Worm (Caenorhabditis elegans) whole organism, L4 larva: ENCODE results near the gene srw-13.

Source experiments
- D1046.2 ChIP-seq: fragments of 200-800 bp; sonication (Bioruptor generic); IDR thresholded peaks from 2 replicates; pipeline ENCODE4 v1.3.6; 2022; ENCODE audit warnings: missing genetic modification characterization, missing compliant biosample characterization
- F10B5.3 ChIP-seq: sonication (generic microtip); optimal IDR thresholded peaks from 2 replicates; lab custom pipeline; 2016; ENCODE audit warnings: mild to moderate bottlenecking, missing genetic modification characterization, missing compliant biosample characterization
- T26A8.4 ChIP-seq: fragments of 200-800 bp; sonication (Bioruptor generic); IDR thresholded peaks from 2 replicates; pipeline ENCODE4 v1.3.6; 2022; ENCODE audit warnings: missing genetic modification characterization, missing compliant biosample characterization
- ZK337.2 ChIP-seq: fragments of 200-800 bp; sonication (Bioruptor generic); IDR thresholded peaks from 2 replicates; pipeline ENCODE4 v1.3.6; 2022; ENCODE audit warnings: missing genetic modification reagents, missing genetic modification characterization, missing compliant biosample characterization
- arid-1 ChIP-seq: fragments of 200-800 bp; sonication (Bioruptor generic); conservative IDR thresholded peaks from 2 replicates; pipeline ENCODE4 v1.3.6; 2022; ENCODE audit warnings: missing genetic modification reagents, missing genetic modification characterization, missing compliant biosample characterization
- attf-4 ChIP-seq: sonication (generic microtip); optimal IDR thresholded peaks from 3 replicates; lab custom pipeline; 2017; ENCODE audit warnings: missing biosample characterization, missing genetic modification characterization
- ceh-28 ChIP-seq: fragments of 150-350 bp; optimal IDR thresholded peaks from 2 replicates; lab custom pipeline; 2014; ENCODE audit warnings: missing biosample characterization, missing genetic modification reagents, missing genetic modification characterization
- ceh-32 ChIP-seq: sonication (generic microtip); optimal IDR thresholded peaks from 2 replicates; lab custom pipeline; 2016; ENCODE audit warnings: mild to moderate bottlenecking, missing genetic modification characterization, missing compliant biosample characterization; ENCODE audit not compliant: poor library complexity
- ces-1 ChIP-seq: fragments of 150-350 bp; sonication (generic microtip); optimal IDR thresholded peaks from 4 replicates; lab custom pipeline; 2014; ENCODE audit warnings: missing biosample characterization, missing genetic modification reagents, missing genetic modification characterization
- daf-16 ChIP-seq, 3 experiments: sonication (generic microtip); optimal IDR thresholded peaks; 2 replicates each; lab custom pipeline; 2016 to 2017; ENCODE audit warnings: missing genetic modification characterization in 3 of 3, missing genetic modification reagents in 3 of 3, mild to moderate bottlenecking in 2 of 3, missing compliant biosample characterization in 2 of 3, missing biosample characterization in 1 of 3, moderate library complexity in 1 of 3
- daf-19 ChIP-seq: fragments of 200-800 bp; sonication (Bioruptor generic); conservative IDR thresholded peaks from 2 replicates; pipeline ENCODE4 v1.3.6; 2022; ENCODE audit warnings: missing genetic modification characterization, missing compliant biosample characterization
- dpl-1 ChIP-seq: fragments of 150-350 bp; optimal IDR thresholded peaks from 2 replicates; lab custom pipeline; 2014; ENCODE audit warnings: missing biosample characterization, missing genetic modification reagents, missing genetic modification characterization
- duxl-1 ChIP-seq: sonication (generic microtip); optimal IDR thresholded peaks from 2 replicates; lab custom pipeline; 2016; ENCODE audit warnings: mild to moderate bottlenecking, missing genetic modification characterization, moderate library complexity, missing compliant biosample characterization; ENCODE audit not compliant: poor library complexity
- fkh-10 ChIP-seq: fragments of 150-350 bp; optimal IDR thresholded peaks from 2 replicates; lab custom pipeline; 2014; ENCODE audit warnings: missing biosample characterization, missing genetic modification reagents, missing genetic modification characterization
- hlh-11 ChIP-seq: fragments of 200-800 bp; sonication (Bioruptor generic); optimal IDR thresholded peaks from 2 replicates; lab custom pipeline; 2018; ENCODE audit warnings: mild to moderate bottlenecking, missing genetic modification characterization, missing compliant biosample characterization
- hlh-30 ChIP-seq: sonication (generic microtip); optimal IDR thresholded peaks from 2 replicates; lab custom pipeline; 2017; ENCODE audit warnings: antibody characterized with exemption, mild to moderate bottlenecking, missing genetic modification characterization, missing compliant biosample characterization; ENCODE audit not compliant: insufficient read depth
- lim-7 ChIP-seq: fragments of 200-800 bp; sonication (Bioruptor generic); IDR thresholded peaks from 2 replicates; pipeline ENCODE4 v1.3.6; 2022; ENCODE audit warnings: missing genetic modification characterization, missing compliant biosample characterization
- lin-13 ChIP-seq: fragments of 150-350 bp; optimal IDR thresholded peaks from 2 replicates; lab custom pipeline; 2014; ENCODE audit warnings: missing biosample characterization, missing genetic modification reagents, missing genetic modification characterization
- lin-15B ChIP-seq: fragments of 150-350 bp; sonication (generic microtip); optimal IDR thresholded peaks from 3 replicates; lab custom pipeline; 2014; ENCODE audit warnings: missing biosample characterization, missing genetic modification characterization
- lin-38 ChIP-seq: fragments of 200-800 bp; sonication (Bioruptor generic); IDR thresholded peaks from 2 replicates; pipeline ENCODE4 v1.3.6; 2022; ENCODE audit warnings: missing genetic modification reagents, missing genetic modification characterization, missing compliant biosample characterization
- lsy-2 ChIP-seq, 2 experiments: fragments of 150-350 bp in 1 of 2; sonication (generic microtip) in 1 of 2; optimal IDR thresholded peaks; 2 replicates each; lab custom pipeline; 2014 to 2017; ENCODE audit warnings: missing biosample characterization in 2 of 2, missing genetic modification characterization in 2 of 2
- mdl-1 ChIP-seq, 2 experiments: fragments of 150-350 bp in 1 of 2; sonication (generic microtip) in 1 of 2; optimal IDR thresholded peaks; 2 replicates each; lab custom pipeline; 2014 to 2017; ENCODE audit warnings: missing biosample characterization in 2 of 2, missing genetic modification characterization in 2 of 2
- mes-2 ChIP-seq: sonication (generic microtip); optimal IDR thresholded peaks from 2 replicates; lab custom pipeline; 2016; ENCODE audit warnings: missing genotype, mild to moderate bottlenecking, missing genetic modification characterization, missing compliant biosample characterization; ENCODE audit not compliant: poor library complexity, severe bottlenecking
- mxl-2 ChIP-seq: fragments of 200-800 bp; sonication (Bioruptor generic); conservative IDR thresholded peaks from 2 replicates; pipeline ENCODE4 v1.3.6; 2022; ENCODE audit warnings: missing genetic modification reagents, missing genetic modification characterization, missing compliant biosample characterization
- mxl-3 ChIP-seq: fragments of 200-800 bp; sonication (Bioruptor generic); optimal IDR thresholded peaks from 2 replicates; lab custom pipeline; 2018; ENCODE audit warnings: mild to moderate bottlenecking, missing genetic modification characterization, missing compliant biosample characterization
- nhr-111 ChIP-seq: fragments of 200-800 bp; sonication (Bioruptor generic); optimal IDR thresholded peaks from 2 replicates; lab custom pipeline; 2018; ENCODE audit warnings: mild to moderate bottlenecking, missing genetic modification characterization, missing compliant biosample characterization
- nhr-237 ChIP-seq: sonication (generic microtip); optimal IDR thresholded peaks from 2 replicates; lab custom pipeline; 2017; ENCODE audit warnings: missing biosample characterization, missing genetic modification characterization
- nhr-41 ChIP-seq: fragments of 200-800 bp; sonication (Bioruptor generic); IDR thresholded peaks from 2 replicates; pipeline ENCODE4 v1.3.6; 2022; ENCODE audit warnings: missing genetic modification reagents, missing genetic modification characterization, missing compliant biosample characterization
- nhr-48 ChIP-seq: sonication (generic microtip); optimal IDR thresholded peaks from 2 replicates; lab custom pipeline; 2016; ENCODE audit warnings: mild to moderate bottlenecking, missing genetic modification characterization, missing compliant biosample characterization
- nhr-6 ChIP-seq: fragments of 150-350 bp; optimal IDR thresholded peaks from 2 replicates; lab custom pipeline; 2014; ENCODE audit warnings: missing biosample characterization, missing genetic modification characterization
- pha-4 ChIP-seq, 2 experiments: fragments of 150-350 bp in 1 of 2; fragments of 200-800 bp in 1 of 2; sonication (Bioruptor generic) in 1 of 2; IDR thresholded peaks in 1 of 2; optimal IDR thresholded peaks in 1 of 2; 2 replicates each; pipeline versions ENCODE4 v1.3.6 to Lab custom; 2014 to 2022; ENCODE audit warnings: missing genetic modification characterization in 2 of 2, missing genetic modification reagents in 2 of 2, missing biosample characterization in 1 of 2, missing compliant biosample characterization in 1 of 2
- php-3 ChIP-seq: fragments of 200-800 bp; sonication (Bioruptor generic); IDR thresholded peaks from 2 replicates; pipeline ENCODE4 v1.3.6; 2022; ENCODE audit warnings: missing genetic modification reagents, missing genetic modification characterization, missing compliant biosample characterization
- rbr-2 ChIP-seq: sonication (generic microtip); optimal IDR thresholded peaks from 2 replicates; lab custom pipeline; 2016; ENCODE audit warnings: missing genotype, missing genetic modification characterization, missing compliant biosample characterization
- saeg-2 ChIP-seq: fragments of 200-800 bp; sonication (Bioruptor generic); IDR thresholded peaks from 2 replicates; pipeline ENCODE4 v1.3.6; 2022; ENCODE audit warnings: missing genetic modification reagents, missing genetic modification characterization, missing compliant biosample characterization
- skn-1 ChIP-seq: fragments of 150-350 bp; optimal IDR thresholded peaks from 2 replicates; lab custom pipeline; 2014; ENCODE audit warnings: missing biosample characterization, missing genetic modification characterization
- unc-130 ChIP-seq: sonication (generic microtip); optimal IDR thresholded peaks from 2 replicates; lab custom pipeline; 2016; ENCODE audit warnings: missing genetic modification reagents, missing genetic modification characterization, missing compliant biosample characterization
- unc-39 ChIP-seq: sonication (generic microtip); optimal IDR thresholded peaks from 2 replicates; lab custom pipeline; 2017; ENCODE audit warnings: missing biosample characterization, missing genetic modification characterization
- unc-62 ChIP-seq, 3 experiments: fragments of 150-350 bp in 1 of 3; sonication (generic microtip); optimal IDR thresholded peaks in 2 of 3; peaks in 1 of 3; 1 replicate in 1 of 3; 2 replicates in 2 of 3; lab custom pipeline; 2014 to 2017; ENCODE audit warnings: missing biosample characterization in 3 of 3, missing genetic modification characterization in 3 of 3, missing genetic modification reagents in 3 of 3, missing genotype in 1 of 3
- vab-7 ChIP-seq: fragments of 200-800 bp; sonication (Bioruptor generic); IDR thresholded peaks from 2 replicates; pipeline ENCODE4 v1.3.6; 2022; ENCODE audit warnings: missing genetic modification reagents, missing genetic modification characterization, missing compliant biosample characterization
- zip-2 ChIP-seq: fragments of 150-350 bp; optimal IDR thresholded peaks from 2 replicates; lab custom pipeline; 2014; ENCODE audit warnings: missing biosample characterization, missing genetic modification characterization
- ztf-11 ChIP-seq: fragments of 150-350 bp; optimal IDR thresholded peaks from 2 replicates; lab custom pipeline; 2014; ENCODE audit warnings: missing biosample characterization, missing genetic modification characterization
- ztf-7 ChIP-seq: fragments of 150-350 bp; optimal IDR thresholded peaks from 2 replicates; lab custom pipeline; 2014; ENCODE audit warnings: missing biosample characterization, missing genetic modification characterization

srw-13 gene

ce11 chrV:15216705-15217104, 15.6 kb upstream of the srw-13 start, which contains the start of gene sri-25:
TSS of gene sri-25 (plus strand) at chrV:15217005.
- TF ChIP-seq lim-7 (GFP tag; lab: Robert Waterston, UW) (no peak), zip-2 (no peak), ces-1 (no peak), mes-2 (tag; lab: Kevin White, UChicago) (no peak), nhr-111 (no peak), lin-38 (GFP tag; lab: Robert Waterston, UW) (no peak), dpl-1 (GFP tag; lab: Kevin White, UChicago) (no peak), pha-4 (GFP tag; IDR thresholded peaks at IDR 0.05; lab: Robert Waterston, UW) (no peak), pha-4 (tag; optimal IDR thresholded peaks at IDR 0.05; lab: Kevin White, UChicago) (no peak), lin-13 (GFP tag; lab: Kevin White, UChicago) (no peak), fkh-10 (GFP tag; lab: Kevin White, UChicago) (no peak), unc-62 (GFP tag; optimal IDR thresholded peaks at IDR 0.05 in 1 of 2; lab: Kevin White, UChicago) (no peak), unc-62 (tag; optimal IDR thresholded peaks at IDR 0.05; lab: Kevin White, UChicago) (no peak), F10B5.3 (tag; lab: Kevin White, UChicago) (no peak), nhr-48 (tag; lab: Kevin White, UChicago) (no peak), daf-16 (GFP tag; optimal IDR thresholded peaks at IDR 0.05; lab: Kevin White, UChicago) (no peak), daf-16 (tag; optimal IDR thresholded peaks at IDR 0.05; lab: Kevin White, UChicago) (no peak)

- TF ChIP-seq ceh-32 (tag; lab: Kevin White, UChicago): no peak
- TF ChIP-seq nhr-6: no peak
- TF ChIP-seq hlh-11: no peak
These were observed 11.0 kb upstream of the srw-13 start, which contains the start of gene irld-25 for ce11 chrV:15221330-15221729. TSS of gene irld-25 (plus strand) at chrV:15221630.

- TF ChIP-seq lim-7 (GFP tag; lab: Robert Waterston, UW) (no peak), nhr-111 (no peak), vab-7 (GFP tag; lab: Robert Waterston, UW) (no peak), mxl-3 (GFP tag; lab: Kevin White, UChicago) (no peak), arid-1 (no peak), unc-130 (GFP tag; lab: Kevin White, UChicago) (no peak), lin-15B (tag; lab: Kevin White, UChicago) (no peak), hlh-30 (tag; lab: Kevin White, UChicago) (no peak), saeg-2 (no peak), nhr-237 (tag; lab: Kevin White, UChicago) (no peak), nhr-48 (tag; lab: Kevin White, UChicago) (no peak)
These were observed 8.6 kb upstream of the srw-13 start, which contains the start of gene srw-24 for ce11 chrV:15223668-15224067. TSS of gene srw-24 (plus strand) at chrV:15223968.

ce11 chrV:15225650-15226049, 6.7 kb upstream of the srw-13 start, which contains the start of gene srw-14:
TSS of gene srw-14 (plus strand) at chrV:15225950.
- TF ChIP-seq ceh-28 (tag; lab: Kevin White, UChicago) (no peak), daf-19 (GFP tag; lab: Robert Waterston, UW) (no peak), mdl-1 (tag; optimal IDR thresholded peaks at IDR 0.05; lab: Kevin White, UChicago) (no peak), zip-2 (no peak), T26A8.4 (GFP tag; lab: Robert Waterston, UW) (no peak), rbr-2 (no peak), lsy-2 (tag; optimal IDR thresholded peaks at IDR 0.05; lab: Kevin White, UChicago) (no peak), duxl-1 (tag; lab: Kevin White, UChicago) (no peak), hlh-11 (no peak), skn-1 (tag; lab: Kevin White, UChicago) (no peak), D1046.2 (GFP tag; lab: Robert Waterston, UW) (no peak), mxl-2 (GFP tag; lab: Robert Waterston, UW) (no peak), ztf-11 (tag; lab: Kevin White, UChicago) (no peak), ZK337.2 (no peak), ztf-7 (tag; lab: Kevin White, UChicago) (no peak), attf-4 (tag; lab: Kevin White, UChicago) (no peak), php-3 (GFP tag; lab: Robert Waterston, UW) (no peak), nhr-41 (no peak), unc-39 (tag; lab: Kevin White, UChicago) (no peak)
- TF ChIP-seq, all 104 proteins: peak for 0
